Fruit fly (Drosophila melanogaster): Measurements from ENCODE around the gene eIF4H2.

DNA sequence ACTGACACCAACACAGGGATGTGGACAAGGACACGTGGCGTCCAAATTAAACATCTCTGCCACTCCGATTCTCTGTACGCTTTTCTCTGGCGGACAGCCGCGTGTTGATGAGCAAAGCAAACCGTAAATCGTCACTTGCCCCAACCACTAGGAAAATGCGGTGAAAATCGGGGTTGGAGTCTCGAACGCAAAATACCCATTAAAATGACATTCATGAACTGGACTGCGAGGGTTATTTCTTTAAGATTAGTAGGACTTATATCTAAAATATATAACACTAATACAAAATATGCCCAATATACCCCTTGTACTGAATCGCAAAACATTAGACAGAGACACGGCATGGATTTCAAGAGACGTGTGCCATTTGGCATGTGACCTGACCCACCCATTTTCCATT is 7.4 kb upstream of the eIF4H2 start:
- no peak for TF ChIP-seq Hr78 (GFP tag; optimal IDR thresholded peaks at IDR 0.05)
- TF ChIP-seq fru (GFP tag; optimal IDR thresholded peaks at IDR 0.05): no peak
- TF ChIP-seq sage (GFP tag; optimal IDR thresholded peaks at IDR 0.05): no peak
- no peak for TF ChIP-seq Sp1 (GFP tag; optimal IDR thresholded peaks at IDR 0.05)
- TF ChIP-seq Rel (GFP tag; optimal IDR thresholded peaks at IDR 0.05): no peak
- no peak for TF ChIP-seq Rel (tag; optimal IDR thresholded peaks at IDR 0.05)

Data from whole organism, wandering third instar larva.